Fruit fly (Drosophila melanogaster): Measurements from ENCODE around the gene CG6425.

DNA sequence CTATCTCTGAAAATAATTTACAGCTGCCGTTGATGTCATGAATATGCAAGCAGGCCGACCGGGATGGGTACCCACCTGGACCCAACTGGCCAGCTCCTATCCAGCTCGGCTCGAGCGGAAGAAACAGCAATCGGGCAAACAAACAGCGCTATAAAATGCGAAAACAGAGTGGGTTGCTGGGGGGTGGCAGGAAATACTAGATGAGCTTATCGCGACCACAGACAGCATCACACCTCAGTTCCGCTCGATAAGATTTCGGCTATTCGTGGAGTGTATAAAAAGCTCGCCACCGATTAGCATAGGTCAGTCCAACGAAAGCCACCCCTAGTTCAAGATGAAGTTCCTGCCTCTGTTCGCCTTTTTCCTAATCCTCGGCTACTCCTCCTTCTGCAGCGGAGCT, 11.2 kb upstream of the CG6425 start, which contains the start of gene CG14245:
- TF ChIP-seq CG34367 (tag; optimal IDR thresholded peaks at IDR 0.05) (no peak), gl (tag; optimal IDR thresholded peaks at IDR 0.05) (no peak), CG12605 (GFP tag; IDR thresholded peaks at IDR 0.05) (no peak), CG13204 (GFP tag; optimal IDR thresholded peaks at IDR 0.05) (no peak), Snoo (tag; optimal IDR thresholded peaks at IDR 0.05) (no peak), CG4496 (GFP tag; IDR thresholded peaks at IDR 0.05) (no peak), rn (GFP tag; IDR thresholded peaks at IDR 0.05) (no peak), fd96Ca (GFP tag; IDR thresholded peaks at IDR 0.05) (no peak), Pif1A (GFP tag; optimal IDR thresholded peaks at IDR 0.05) (no peak), EcR (GFP tag; optimal IDR thresholded peaks at IDR 0.05) (no peak), CG14655 (GFP tag; optimal IDR thresholded peaks at IDR 0.05) (no peak)
